Fruit fly (Drosophila melanogaster): ENCODE results near the gene Pect.

dm6 chr2L:13154313-13154712 is 49.2 kb upstream of the Pect start:
- TF ChIP-seq usp (GFP tag; optimal IDR thresholded peaks at IDR 0.05) (no peak), pan (optimal IDR thresholded peaks at IDR 0.05) (no peak), psq (optimal IDR thresholded peaks at IDR 0.05) (no peak)

Measured in whole organism.